Worm (Caenorhabditis elegans) whole organism, L1 larva: ENCODE results near the gene F58B4.2.
A peak's percentile ranks its signal among the peaks of the same experiment; 100 is the strongest.

Experiments used
- C16A3.4 ChIP-seq: fragments of 150-350 bp; optimal IDR thresholded peaks from 2 replicates; lab custom pipeline; 2014; ENCODE audit warnings: missing biosample characterization, missing genetic modification characterization
- F16B12.6 ChIP-seq: fragments of 150-350 bp; optimal IDR thresholded peaks from 2 replicates; lab custom pipeline; 2014; ENCODE audit warnings: missing biosample characterization, missing genetic modification characterization
- alr-1 ChIP-seq: fragments of 200-800 bp; sonication (Bioruptor generic); optimal IDR thresholded peaks from 2 replicates; lab custom pipeline; 2018; ENCODE audit warnings: borderline replicate concordance, mild to moderate bottlenecking, missing genetic modification characterization, missing compliant biosample characterization
- ama-1 ChIP-seq: fragments of 150-350 bp; optimal IDR thresholded peaks from 2 replicates; lab custom pipeline; 2014
- blmp-1 ChIP-seq: fragments of 150-350 bp; optimal IDR thresholded peaks from 2 replicates; lab custom pipeline; 2014; ENCODE audit warnings: missing biosample characterization, missing genetic modification characterization
- ceh-63 ChIP-seq: fragments of 200-800 bp; sonication (Bioruptor generic); optimal IDR thresholded peaks from 2 replicates; lab custom pipeline; 2018; ENCODE audit warnings: mild to moderate bottlenecking, missing genetic modification characterization, missing compliant biosample characterization
- ceh-8 ChIP-seq: fragments of 200-800 bp; sonication (Bioruptor generic); optimal IDR thresholded peaks from 2 replicates; lab custom pipeline; 2018; ENCODE audit warnings: mild to moderate bottlenecking, missing genetic modification characterization, moderate library complexity, missing compliant biosample characterization
- ceh-88 ChIP-seq: fragments of 200-800 bp; sonication (Bioruptor generic); IDR thresholded peaks from 2 replicates; pipeline ENCODE4 v1.3.6; 2022; ENCODE audit warnings: missing genetic modification characterization, missing compliant biosample characterization
- ces-1 ChIP-seq: fragments of 150-350 bp; optimal IDR thresholded peaks from 2 replicates; lab custom pipeline; 2014; ENCODE audit warnings: missing biosample characterization, missing genetic modification reagents, missing genetic modification characterization
- efl-1 ChIP-seq, 4 experiments: fragments of 150-350 bp; optimal IDR thresholded peaks in 3 of 4; peaks in 1 of 4; 1 replicate in 1 of 4; 2 replicates in 3 of 4; lab custom pipeline; 2014; ENCODE audit warnings: missing biosample characterization in 2 of 4, missing genetic modification characterization in 2 of 4, missing genetic modification reagents in 2 of 4
- egl-13 ChIP-seq: sonication (generic microtip); optimal IDR thresholded peaks from 2 replicates; lab custom pipeline; 2016; ENCODE audit warnings: missing genotype, missing genetic modification reagents, missing genetic modification characterization, missing compliant biosample characterization
- egl-27 ChIP-seq, 2 experiments: fragments of 150-350 bp in 1 of 2; sonication (generic microtip); optimal IDR thresholded peaks; 3 replicates each; lab custom pipeline; 2017 to 2018; ENCODE audit warnings: missing biosample characterization in 2 of 2, missing genetic modification characterization in 2 of 2, missing genetic modification reagents in 2 of 2
- ets-5 ChIP-seq: fragments of 200-800 bp; sonication (Bioruptor generic); IDR thresholded peaks from 2 replicates; pipeline ENCODE4 v1.3.6; 2022; ENCODE audit warnings: missing genetic modification characterization, missing compliant biosample characterization
- fkh-10 ChIP-seq: sonication (generic microtip); optimal IDR thresholded peaks from 2 replicates; lab custom pipeline; 2017; ENCODE audit warnings: missing biosample characterization, missing genetic modification reagents, missing genetic modification characterization
- fkh-4 ChIP-seq: sonication (generic microtip); optimal IDR thresholded peaks from 2 replicates; lab custom pipeline; 2016; ENCODE audit warnings: missing compliant biosample characterization, missing genetic modification characterization, borderline replicate concordance
- fkh-8 ChIP-seq: sonication (generic microtip); optimal IDR thresholded peaks from 2 replicates; lab custom pipeline; 2016; ENCODE audit warnings: mild to moderate bottlenecking, missing genetic modification characterization, missing compliant biosample characterization
- grh-1 ChIP-seq: fragments of 200-800 bp; sonication (Bioruptor generic); IDR thresholded peaks from 2 replicates; pipeline ENCODE4 v1.3.6; 2022; ENCODE audit warnings: missing genetic modification reagents, missing genetic modification characterization, missing compliant biosample characterization
- hpl-2 ChIP-seq: fragments of 150-350 bp; optimal IDR thresholded peaks from 2 replicates; lab custom pipeline; 2014; ENCODE audit warnings: missing biosample characterization, missing genetic modification reagents, missing genetic modification characterization
- isw-1 ChIP-seq: fragments of 200-800 bp; sonication (Bioruptor generic); IDR thresholded peaks from 2 replicates; pipeline ENCODE4 v1.3.6; 2022; ENCODE audit warnings: missing genetic modification characterization, missing compliant biosample characterization
- lin-13 ChIP-seq: fragments of 150-350 bp; optimal IDR thresholded peaks from 2 replicates; lab custom pipeline; 2014; ENCODE audit warnings: missing biosample characterization, missing genetic modification reagents, missing genetic modification characterization
- lin-14 ChIP-seq: fragments of 200-800 bp; sonication (Bioruptor generic); optimal IDR thresholded peaks from 2 replicates; lab custom pipeline; 2018; ENCODE audit warnings: mild to moderate bottlenecking, missing genetic modification characterization, moderate library complexity, missing compliant biosample characterization
- lin-15B ChIP-seq: fragments of 150-350 bp; sonication (generic microtip); optimal IDR thresholded peaks from 3 replicates; lab custom pipeline; 2014; ENCODE audit warnings: missing biosample characterization, missing genetic modification characterization
- mab-9 ChIP-seq: fragments of 200-800 bp; sonication (Bioruptor generic); IDR thresholded peaks from 2 replicates; pipeline ENCODE4 v1.3.6; 2022; ENCODE audit warnings: missing genetic modification reagents, missing genetic modification characterization, missing compliant biosample characterization
- mdl-1 ChIP-seq, 2 experiments: fragments of 150-350 bp; optimal IDR thresholded peaks; 2 replicates each; lab custom pipeline; 2014 to 2017; ENCODE audit warnings: missing biosample characterization in 2 of 2, missing genetic modification characterization in 2 of 2, inconsistent platforms in 1 of 2
- mef-2 ChIP-seq: fragments of 150-350 bp; optimal IDR thresholded peaks from 2 replicates; lab custom pipeline; 2014; ENCODE audit warnings: missing biosample characterization, missing genetic modification characterization
- nhr-20 ChIP-seq: sonication (generic microtip); optimal IDR thresholded peaks from 2 replicates; lab custom pipeline; 2016; ENCODE audit warnings: mild to moderate bottlenecking, missing genetic modification characterization, missing compliant biosample characterization
- nhr-237 ChIP-seq: fragments of 150-350 bp; optimal IDR thresholded peaks from 2 replicates; lab custom pipeline; 2014; ENCODE audit warnings: missing biosample characterization, missing genetic modification characterization
- nhr-47 ChIP-seq: sonication (generic microtip); optimal IDR thresholded peaks from 2 replicates; lab custom pipeline; 2016; ENCODE audit warnings: mild to moderate bottlenecking, missing genetic modification characterization, moderate library complexity, missing compliant biosample characterization
- nhr-76 ChIP-seq: sonication (generic microtip); optimal IDR thresholded peaks from 2 replicates; lab custom pipeline; 2017; ENCODE audit warnings: missing biosample characterization, missing genetic modification characterization
- nhr-77 ChIP-seq: fragments of 150-350 bp; optimal IDR thresholded peaks from 2 replicates; lab custom pipeline; 2014; ENCODE audit warnings: missing biosample characterization, missing genetic modification characterization
- nhr-85 ChIP-seq: sonication (generic microtip); peaks from one replicate; lab custom pipeline; 2016; ENCODE audit warnings: missing genetic modification characterization, inconsistent platforms, missing compliant biosample characterization
- nhr-90 ChIP-seq: sonication (generic microtip); optimal IDR thresholded peaks from 2 replicates; lab custom pipeline; 2016; ENCODE audit warnings: mild to moderate bottlenecking, missing genetic modification characterization, missing compliant biosample characterization; ENCODE audit not compliant: poor library complexity
- pax-3 ChIP-seq: fragments of 200-800 bp; sonication (Bioruptor generic); optimal IDR thresholded peaks from 2 replicates; lab custom pipeline; 2018; ENCODE audit warnings: mild to moderate bottlenecking, missing genetic modification characterization, moderate library complexity, missing compliant biosample characterization
- pqm-1 ChIP-seq: sonication (generic microtip); optimal IDR thresholded peaks from 3 replicates; lab custom pipeline; 2017; ENCODE audit warnings: missing biosample characterization, missing genetic modification characterization
- skn-1 ChIP-seq: fragments of 150-350 bp; optimal IDR thresholded peaks from 2 replicates; lab custom pipeline; 2014; ENCODE audit warnings: missing biosample characterization, missing genetic modification characterization
- snu-23 ChIP-seq: sonication (generic microtip); optimal IDR thresholded peaks from 2 replicates; lab custom pipeline; 2016; ENCODE audit warnings: missing genetic modification characterization, missing compliant biosample characterization
- sox-4 ChIP-seq: sonication (generic microtip); optimal IDR thresholded peaks from 2 replicates; lab custom pipeline; 2016; ENCODE audit warnings: missing genetic modification characterization, missing compliant biosample characterization
- swsn-7 ChIP-seq: sonication (generic microtip); optimal IDR thresholded peaks from 2 replicates; lab custom pipeline; 2016; ENCODE audit warnings: missing genetic modification characterization, missing compliant biosample characterization
- tlp-1 ChIP-seq: fragments of 150-350 bp; optimal IDR thresholded peaks from 2 replicates; lab custom pipeline; 2014; ENCODE audit warnings: missing biosample characterization, missing genetic modification characterization
- unc-130 ChIP-seq: fragments of 150-350 bp; optimal IDR thresholded peaks from 2 replicates; lab custom pipeline; 2017; ENCODE audit warnings: missing biosample characterization, missing genetic modification characterization, inconsistent platforms
- unc-30 ChIP-seq: sonication (generic microtip); optimal IDR thresholded peaks from 2 replicates; lab custom pipeline; 2017; ENCODE audit warnings: missing biosample characterization, missing genetic modification characterization
- unc-62 ChIP-seq: fragments of 150-350 bp; optimal IDR thresholded peaks from 2 replicates; lab custom pipeline; 2014; ENCODE audit warnings: missing biosample characterization, missing genetic modification reagents, missing genetic modification characterization
- vab-15 ChIP-seq: sonication (generic microtip); optimal IDR thresholded peaks from 2 replicates; lab custom pipeline; 2017; ENCODE audit warnings: missing genotype, mild to moderate bottlenecking, missing genetic modification characterization, missing compliant biosample characterization
- zip-4 ChIP-seq: fragments of 200-800 bp; sonication (Bioruptor generic); optimal IDR thresholded peaks from 2 replicates; lab custom pipeline; 2018; ENCODE audit warnings: mild to moderate bottlenecking, missing genetic modification characterization, moderate library complexity, missing compliant biosample characterization
- ztf-4 ChIP-seq: fragments of 150-350 bp; optimal IDR thresholded peaks from 2 replicates; lab custom pipeline; 2014; ENCODE audit warnings: missing biosample characterization, missing genetic modification characterization

F58B4.2 gene

DNA sequence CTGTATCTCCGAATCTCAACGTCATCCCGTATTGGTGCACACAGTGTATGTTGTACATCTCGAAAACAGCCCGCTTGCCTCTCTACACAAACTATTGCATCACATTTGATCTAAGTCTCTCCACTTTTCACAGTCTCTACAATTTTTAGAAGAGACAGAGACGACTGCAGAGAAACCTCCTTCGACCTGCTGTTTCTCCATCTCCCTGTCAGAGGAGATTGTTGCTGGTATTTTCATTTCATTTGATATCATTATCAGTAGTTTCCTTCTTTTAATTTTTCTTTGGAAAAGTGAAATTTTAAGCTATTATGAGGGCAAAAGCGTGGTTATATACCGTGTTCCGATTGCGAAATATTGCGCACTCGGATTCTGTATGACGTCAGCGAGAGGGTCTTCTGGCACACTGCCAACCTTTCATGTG, 22.3 kb upstream of the F58B4.2 start (continued):
- TF ChIP-seq mab-9 (GFP tag; lab: Robert Waterston, UW) = no peak
- peak; percentile 79 for TF ChIP-seq nhr-77 (tag; lab: Kevin White, UChicago)
- no peak for TF ChIP-seq ceh-8 (GFP tag; lab: Kevin White, UChicago)
- no peak for TF ChIP-seq lin-13 (GFP tag; lab: Kevin White, UChicago)
- peak; percentile 16 for TF ChIP-seq ztf-4 (tag; lab: Kevin White, UChicago)
- TF ChIP-seq ces-1 (GFP tag; lab: Kevin White, UChicago) = no peak
- no peak for TF ChIP-seq unc-30 (tag; lab: Kevin White, UChicago)
- TF ChIP-seq nhr-85 = peak; percentile 87
- TF ChIP-seq snu-23 (GFP tag; lab: Kevin White, UChicago) = peak; percentile 78
- no peak for TF ChIP-seq pax-3 (tag; lab: Kevin White, UChicago)
- peak; percentile 41 for TF ChIP-seq swsn-7 (tag; lab: Kevin White, UChicago)
- TF ChIP-seq blmp-1 (tag; lab: Kevin White, UChicago) = peak; percentile 93
- TF ChIP-seq egl-27 (tag; optimal IDR thresholded peaks at IDR 0.05; lab: Kevin White, UChicago) = no peak
- no peak for TF ChIP-seq egl-13 (tag; lab: Kevin White, UChicago)
- TF ChIP-seq ama-1 (lab: Kevin White, UChicago) = peak; percentile 23
- no peak for TF ChIP-seq lin-15B (tag; lab: Kevin White, UChicago)
- no peak for TF ChIP-seq tlp-1 (tag; lab: Kevin White, UChicago)
- peak; percentile 57 for TF ChIP-seq nhr-47
- TF ChIP-seq lin-14 (GFP tag; lab: Kevin White, UChicago) = peak; percentile 85
- TF ChIP-seq ceh-63 = no peak
- TF ChIP-seq unc-62 (GFP tag; lab: Kevin White, UChicago) = no peak
- TF ChIP-seq fkh-10 (GFP tag; lab: Kevin White, UChicago) = peak; percentile 18
- no peak for TF ChIP-seq isw-1
- TF ChIP-seq fkh-8 = peak; percentile 7
- peak; percentile 64 for TF ChIP-seq hpl-2 (GFP tag; lab: Kevin White, UChicago)
- peak; percentile 16 for TF ChIP-seq pqm-1 (tag; lab: Kevin White, UChicago)
- TF ChIP-seq ets-5 = no peak
- TF ChIP-seq nhr-90 (tag; lab: Kevin White, UChicago) = peak; percentile 50
- TF ChIP-seq mef-2 (tag; lab: Kevin White, UChicago) = no peak
- TF ChIP-seq nhr-76 (tag; lab: Kevin White, UChicago) = no peak
- TF ChIP-seq skn-1 (tag; lab: Kevin White, UChicago) = peak; percentile 66
- TF ChIP-seq fkh-4 = no peak
- TF ChIP-seq alr-1 (tag; lab: Kevin White, UChicago) = no peak
- peak; percentile 71 for TF ChIP-seq zip-4 (GFP tag; lab: Kevin White, UChicago)
- no peak for TF ChIP-seq F16B12.6 (tag; lab: Kevin White, UChicago)
- no peak for TF ChIP-seq unc-130 (tag; lab: Kevin White, UChicago)
- no peak for TF ChIP-seq vab-15 (tag; lab: Kevin White, UChicago)
- peak; percentile 73 for TF ChIP-seq nhr-20 (tag; lab: Kevin White, UChicago)
- no peak for TF ChIP-seq ceh-88 (GFP tag; lab: Robert Waterston, UW)
- TF ChIP-seq sox-4 (tag; lab: Kevin White, UChicago) = no peak
- TF ChIP-seq nhr-237 (tag; lab: Kevin White, UChicago) = no peak

DNA sequence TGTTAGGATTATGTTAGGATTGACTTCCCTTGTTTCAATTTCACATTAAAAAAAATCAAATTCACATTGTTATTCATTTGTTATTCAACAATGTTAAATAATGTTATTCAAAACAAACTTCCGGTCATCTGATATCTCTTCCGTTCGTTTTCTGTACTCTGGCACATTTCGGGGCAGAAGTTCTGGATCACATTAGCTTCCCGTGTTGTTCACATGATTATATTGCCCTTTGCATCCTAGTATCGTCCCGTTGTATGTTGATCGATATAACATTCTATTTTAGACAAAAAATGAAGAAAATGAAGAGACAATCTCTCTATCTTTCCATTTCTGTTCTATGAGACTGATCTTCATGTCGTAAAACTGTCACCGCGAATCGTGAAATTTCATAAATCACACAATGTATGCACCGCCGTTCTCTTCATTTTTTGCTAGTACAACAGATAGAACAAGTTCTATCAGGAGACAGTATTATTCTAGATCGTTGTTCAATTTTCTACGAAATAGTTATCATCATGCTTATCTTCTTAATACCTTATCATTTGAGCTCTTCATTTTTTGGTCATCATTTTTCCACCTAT, 21.8 kb upstream of the F58B4.2 start:
- TF ChIP-seq fkh-4 (no peak), blmp-1 (tag; lab: Kevin White, UChicago) (peak; percentile 46), C16A3.4 (tag; lab: Kevin White, UChicago) (no peak), nhr-85 (peak; percentile 92), egl-27 (tag; optimal IDR thresholded peaks at IDR 0.05; lab: Kevin White, UChicago) (no peak), efl-1 (optimal IDR thresholded peaks at IDR 0.05; lab: Kevin White, UChicago) (no peak), efl-1 (GFP tag; optimal IDR thresholded peaks at IDR 0.05 in 1 of 2; lab: Kevin White, UChicago) (peak in 1 of 2 experiments; percentile 70), grh-1 (peak; percentile 46; the same call in 1 of the 2 replicates), mdl-1 (tag; optimal IDR thresholded peaks at IDR 0.05; lab: Kevin White, UChicago) (peak in 1 of 2 experiments; percentile 19)
